Worm (Caenorhabditis elegans) whole organism, mixed stage, embryonic: ENCODE measurements around the gene K07D4.6.

ENCODE experiments used
- bed-3 ChIP-seq: fragments of 200-800 bp; sonication (Bioruptor generic); optimal IDR thresholded peaks from 3 replicates; lab custom pipeline; 2018; ENCODE audit warnings: mild to moderate bottlenecking, missing genetic modification characterization, moderate library complexity, missing compliant biosample characterization
- ceh-39 ChIP-seq: fragments of 150-350 bp; optimal IDR thresholded peaks from 2 replicates; lab custom pipeline; 2014; ENCODE audit warnings: missing biosample characterization, missing genetic modification characterization
- ceh-83 ChIP-seq: fragments of 200-800 bp; sonication (Bioruptor generic); optimal IDR thresholded peaks from 2 replicates; lab custom pipeline; 2018; ENCODE audit warnings: mild to moderate bottlenecking, missing genetic modification characterization, missing compliant biosample characterization
- drap-1 ChIP-seq: fragments of 200-800 bp; sonication (Bioruptor generic); optimal IDR thresholded peaks from 3 replicates; lab custom pipeline; 2018; ENCODE audit warnings: mild to moderate bottlenecking, missing genetic modification characterization, missing compliant biosample characterization
- mab-5 ChIP-seq: fragments of 150-350 bp; optimal IDR thresholded peaks from 2 replicates; lab custom pipeline; 2014; ENCODE audit warnings: missing biosample characterization, missing genetic modification characterization
- mls-2 ChIP-seq: sonication (generic microtip); optimal IDR thresholded peaks from 2 replicates; lab custom pipeline; 2016; ENCODE audit warnings: mild to moderate bottlenecking, missing genetic modification characterization, moderate library complexity, missing compliant biosample characterization
- nhr-28 ChIP-seq: fragments of 150-350 bp; optimal IDR thresholded peaks from 2 replicates; lab custom pipeline; 2014; ENCODE audit warnings: missing biosample characterization, missing genetic modification characterization
- nhr-76 ChIP-seq: sonication (generic microtip); optimal IDR thresholded peaks from 2 replicates; lab custom pipeline; 2017; ENCODE audit warnings: missing biosample characterization, missing genetic modification characterization
- sem-2 ChIP-seq: fragments of 200-800 bp; sonication (Bioruptor generic); optimal IDR thresholded peaks from 2 replicates; lab custom pipeline; 2018; ENCODE audit warnings: mild to moderate bottlenecking, missing genetic modification characterization, missing compliant biosample characterization
- snpc-4 ChIP-seq: fragments of 150-350 bp; optimal IDR thresholded peaks from 2 replicates; lab custom pipeline; 2014; ENCODE audit warnings: missing biosample characterization, missing genetic modification characterization
- sptf-1 ChIP-seq: sonication (generic microtip); optimal IDR thresholded peaks from 2 replicates; lab custom pipeline; 2017; ENCODE audit warnings: mild to moderate bottlenecking, missing genetic modification characterization, moderate library complexity, missing compliant biosample characterization
- unc-120 ChIP-seq: sonication (generic microtip); optimal IDR thresholded peaks from 2 replicates; lab custom pipeline; 2017; ENCODE audit warnings: missing genetic modification characterization, missing compliant biosample characterization; ENCODE audit not compliant: poor library complexity, severe bottlenecking
- unc-62 ChIP-seq: fragments of 150-350 bp; optimal IDR thresholded peaks from 2 replicates; lab custom pipeline; 2014; ENCODE audit warnings: missing biosample characterization, missing genetic modification reagents, missing genetic modification characterization
- ztf-11 ChIP-seq: fragments of 150-350 bp; optimal IDR thresholded peaks from 2 replicates; lab custom pipeline; 2014; ENCODE audit warnings: missing biosample characterization, missing genetic modification characterization

Gene K07D4.6

ce11 chrII:3967061-3967460 lies 51.5 kb downstream of the K07D4.6 start:
- TF ChIP-seq ceh-83 (GFP tag; lab: Kevin White, UChicago) (no peak), unc-62 (GFP tag; lab: Kevin White, UChicago) (no peak), nhr-76 (tag; lab: Kevin White, UChicago) (no peak), sptf-1 (tag; lab: Kevin White, UChicago) (no peak), unc-120 (tag; lab: Kevin White, UChicago) (no peak), ceh-39 (tag; lab: Kevin White, UChicago) (no peak), drap-1 (GFP tag; lab: Kevin White, UChicago) (no peak), ztf-11 (tag; lab: Kevin White, UChicago) (no peak), bed-3 (no peak), sem-2 (GFP tag; lab: Kevin White, UChicago) (no peak), nhr-28 (no peak), mls-2 (tag; lab: Kevin White, UChicago) (no peak), snpc-4 (no peak), mab-5 (no peak)
